Fruit fly (Drosophila melanogaster): Measurements from ENCODE around the gene CycY.

Gene CycY

dm6 chr2L:11813665-11814087 is at the start of gene CycY:
CycY (minus strand) TSS chr2L:11813780.
- no peak for TF ChIP-seq noc (tag; optimal IDR thresholded peaks at IDR 0.05)

dm6 chr2L:11853130-11853529 is 39.5 kb upstream of the CycY start, which contains the start of gene CG42751:
CG42751 (plus strand) TSS chr2L:11853430.
- TF ChIP-seq noc (tag; optimal IDR thresholded peaks at IDR 0.05) = no peak

- TF ChIP-seq noc (tag; optimal IDR thresholded peaks at IDR 0.05) = no peak
These were observed 36.1 kb upstream of the CycY start, which contains the start of gene Mal-B2 for dm6 chr2L:11849658-11850057. Mal-B2 (plus strand) TSS chr2L:11849958.

dm6 chr2L:11846926-11847325 is 33.3 kb upstream of the CycY start, which contains the start of gene Mal-B1:
Mal-B1 (plus strand) TSS chr2L:11847226.
- TF ChIP-seq noc (tag; optimal IDR thresholded peaks at IDR 0.05) = no peak

- no peak for TF ChIP-seq noc (tag; optimal IDR thresholded peaks at IDR 0.05)
These were observed 31.7 kb upstream of the CycY start for dm6 chr2L:11845159-11845788.

dm6 chr2L:11844278-11844677 is 30.7 kb upstream of the CycY start:
- TF ChIP-seq noc (tag; optimal IDR thresholded peaks at IDR 0.05) = peak; percentile 41

dm6 chr2L:11842291-11843187 is 29.0 kb upstream of the CycY start, which contains the start of the genes CG44008, CG14933, CG46426 and CG42486:
CG44008 (minus strand) TSS chr2L:11842445.
CG14933 (plus strand) TSS chr2L:11842828.
CG46426 (plus strand) TSS chr2L:11842828.
CG42486 (plus strand) TSS chr2L:11843137.
- TF ChIP-seq noc (tag; optimal IDR thresholded peaks at IDR 0.05) = peak; percentile 19

- TF ChIP-seq noc (tag; optimal IDR thresholded peaks at IDR 0.05) = peak; percentile 66
These were observed 28.0 kb upstream of the CycY start for dm6 chr2L:11841538-11841937.

dm6 chr2L:11840391-11840790 is 26.8 kb upstream of the CycY start, which contains the start of gene CG31704:
CG31704 (plus strand) TSS chr2L:11840691.
- no peak for TF ChIP-seq noc (tag; optimal IDR thresholded peaks at IDR 0.05)

dm6 chr2L:11839612-11840011 is 26.0 kb upstream of the CycY start, which contains the start of gene Sfp33A3:
Sfp33A3 (plus strand) TSS chr2L:11839912.
- no peak for TF ChIP-seq noc (tag; optimal IDR thresholded peaks at IDR 0.05)

- TF ChIP-seq noc (tag; optimal IDR thresholded peaks at IDR 0.05) = no peak
These were observed 23.8 kb upstream of the CycY start, which contains the start of gene Sfp33A2 for dm6 chr2L:11837413-11837812. Sfp33A2 (plus strand) TSS chr2L:11837713.

- TF ChIP-seq noc (tag; optimal IDR thresholded peaks at IDR 0.05) = no peak
These were observed 23.4 kb upstream of the CycY start, which contains the start of gene Sfp33A4 for dm6 chr2L:11836943-11837342. Sfp33A4 (plus strand) TSS chr2L:11837243.

- no peak for TF ChIP-seq noc (tag; optimal IDR thresholded peaks at IDR 0.05)
These were observed 20.7 kb upstream of the CycY start, which contains the start of gene CG45012 for dm6 chr2L:11834308-11834707. CG45012 (plus strand) TSS chr2L:11834608.

- no peak for TF ChIP-seq noc (tag; optimal IDR thresholded peaks at IDR 0.05)
These were observed 20.2 kb upstream of the CycY start, which contains the start of gene CG45011 for dm6 chr2L:11833786-11834185. CG45011 (plus strand) TSS chr2L:11834086.

dm6 chr2L:11829277-11829676 is 15.7 kb upstream of the CycY start, which contains the start of gene esc:
esc (minus strand) TSS chr2L:11829405.
- TF ChIP-seq noc (tag; optimal IDR thresholded peaks at IDR 0.05) = no peak

Data from whole organism, larva.